Worm (Caenorhabditis elegans) whole organism, L2 larva: ENCODE data around the gene Y60A3A.19.
A peak's percentile ranks its signal among the peaks of the same experiment; 100 is the strongest.

Experiments
- sma-3 ChIP-seq: sonication (generic microtip); optimal IDR thresholded peaks from 2 replicates; lab custom pipeline; 2016; ENCODE audit warnings: missing genetic modification reagents, missing genetic modification characterization, missing compliant biosample characterization
- ztf-4 ChIP-seq: fragments of 150-350 bp; optimal IDR thresholded peaks from 2 replicates; lab custom pipeline; 2014; ENCODE audit warnings: missing biosample characterization, missing genetic modification characterization

ce11 chrV:19897557-19897956 is 18.8 kb upstream of the Y60A3A.19 start:
- TF ChIP-seq ztf-4 (tag; lab: Kevin White, UChicago) (peak; percentile 64), sma-3 (GFP tag; lab: Kevin White, UChicago) (no peak)
